Worm (Caenorhabditis elegans): ENCODE results near the gene ZK721.4.
A peak's percentile ranks its signal among the peaks of the same experiment; 100 is the strongest.

The ZK721.4 gene

DNA sequence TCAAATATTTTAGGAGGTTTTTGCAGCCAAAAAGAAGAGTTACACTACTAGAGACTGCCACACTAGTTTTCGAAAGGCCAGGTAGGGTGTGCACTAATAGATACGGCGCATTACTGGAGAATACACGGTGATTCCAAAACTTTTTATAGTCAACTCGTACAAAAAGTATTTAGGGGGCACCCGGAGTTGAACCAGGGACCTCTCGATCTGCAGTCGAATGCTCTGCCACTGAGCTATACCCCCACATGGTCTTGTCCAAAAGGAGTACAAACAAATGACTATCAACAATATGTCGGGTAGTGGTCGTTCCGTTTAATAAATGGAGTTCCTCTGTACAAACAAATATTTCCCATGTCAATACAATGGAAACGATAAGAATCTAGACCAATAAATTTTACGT, 39.3 kb downstream of the ZK721.4 start (continued):
- TF ChIP-seq efl-1 (GFP tag; optimal IDR thresholded peaks at IDR 0.05) (no peak), nhr-179 (tag; optimal IDR thresholded peaks at IDR 0.05) (no peak), F39B2.1 (GFP tag; IDR thresholded peaks at IDR 0.05) (no peak), cebp-1 (GFP tag; IDR thresholded peaks at IDR 0.05) (no peak), cebp-1 (tag; optimal IDR thresholded peaks at IDR 0.05) (no peak), hsf-1 (GFP tag; IDR thresholded peaks at IDR 0.05) (0 out of 2 replicates have a peak, but pooled peaks have one; percentile 10), T07F8.4 (tag; optimal IDR thresholded peaks at IDR 0.05) (peak; percentile 4), F33H1.4 (GFP tag; IDR thresholded peaks at IDR 0.05) (no peak), tlf-1 (GFP tag; optimal IDR thresholded peaks at IDR 0.05) (no peak), Y53G8AR.9 (GFP tag; conservative IDR thresholded peaks at IDR 0.05) (no peak), madf-6 (GFP tag; IDR thresholded peaks at IDR 0.05) (no peak), C17E4.6 (GFP tag; IDR thresholded peaks at IDR 0.05) (no peak), hmg-1.2 (GFP tag; IDR thresholded peaks at IDR 0.05) (peak; percentile 43; the same call in 1 of the 2 replicates), hlh-12 (tag; optimal IDR thresholded peaks at IDR 0.05) (no peak), snpc-3.4 (tag; optimal IDR thresholded peaks at IDR 0.05) (peak; percentile 29), ztf-6 (GFP tag; IDR thresholded peaks at IDR 0.05) (no peak), B0035.1 (tag; optimal IDR thresholded peaks at IDR 0.05) (no peak), snpc-1.1 (tag; optimal IDR thresholded peaks at IDR 0.05; ENCODE audit: insufficient read depth) (no peak), C06A6.2 (GFP tag; conservative IDR thresholded peaks at IDR 0.05) (no peak), nhr-90 (tag; optimal IDR thresholded peaks at IDR 0.05) (peak; percentile 22), rec-8 (tag; optimal IDR thresholded peaks at IDR 0.05) (no peak), F49E8.2 (tag; optimal IDR thresholded peaks at IDR 0.05; ENCODE audit: insufficient read depth) (no peak), egl-18 (GFP tag; IDR thresholded peaks at IDR 0.05) (no peak), nhr-80 (tag; optimal IDR thresholded peaks at IDR 0.05) (peak; percentile 36), F55B11.4 (tag; optimal IDR thresholded peaks at IDR 0.05; ENCODE audit: borderline replicate concordance, insufficient read depth) (no peak), ccch-3 (GFP tag; optimal IDR thresholded peaks at IDR 0.05) (no peak), tbp1 (GFP tag; optimal IDR thresholded peaks at IDR 0.05) (peak; percentile 81), sea-2 (GFP tag; IDR thresholded peaks at IDR 0.05) (no peak), mcd-1 (GFP tag; IDR thresholded peaks at IDR 0.05) (no peak), ceh-58 (GFP tag; IDR thresholded peaks at IDR 0.05) (no peak), dox-1 (GFP tag; IDR thresholded peaks at IDR 0.05) (no peak; the same call in 1 of the 2 replicates), hrde-1 (tag; optimal IDR thresholded peaks at IDR 0.05; ENCODE audit: borderline replicate concordance) (no peak), hmg-20 (GFP tag; IDR thresholded peaks at IDR 0.05) (no peak), Y95B8A.8 (GFP tag; IDR thresholded peaks at IDR 0.05) (no peak), K11D2.4 (GFP tag; IDR thresholded peaks at IDR 0.05) (no peak), F10E7.11 (tag; optimal IDR thresholded peaks at IDR 0.05) (no peak), repo-1 (tag; optimal IDR thresholded peaks at IDR 0.05) (no peak), F52B5.7 (tag; optimal IDR thresholded peaks at IDR 0.05) (no peak), ztf-26 (tag; optimal IDR thresholded peaks at IDR 0.05) (no peak), aptf-2 (GFP tag; conservative IDR thresholded peaks at IDR 0.05) (no peak), zfh-2 (GFP tag; conservative IDR thresholded peaks at IDR 0.05) (no peak), nhr-120 (GFP tag; IDR thresholded peaks at IDR 0.05) (no peak), mxl-1 (tag; optimal IDR thresholded peaks at IDR 0.05) (no peak), atf-7 (tag; optimal IDR thresholded peaks at IDR 0.05) (no peak), chd-7 (tag; optimal IDR thresholded peaks at IDR 0.05) (peak; percentile 3), lin-35 (GFP tag; optimal IDR thresholded peaks at IDR 0.05) (no peak), fkh-3 (tag; optimal IDR thresholded peaks at IDR 0.05) (no peak), nfyb-1 (GFP tag; IDR thresholded peaks at IDR 0.05) (0 out of 2 replicates have a peak, but pooled peaks have one; percentile 10), pbrm-1 (GFP tag; IDR thresholded peaks at IDR 0.05) (peak; percentile 32; the same call in 1 of the 2 replicates)

Measured in whole organism, young adult.